Worm (Caenorhabditis elegans) whole organism, mixed stage, embryonic: ENCODE measurements around the gene R09E10.1.
"Not testable (repeated sequence)": the region's sequence is repeated elsewhere in the genome, so short reads cannot be mapped to it uniquely, and the experiment has no call there.

Source experiments
- M03D4.4 ChIP-seq: sonication (generic microtip); optimal IDR thresholded peaks from 2 replicates; lab custom pipeline; 2017; ENCODE audit warnings: mild to moderate bottlenecking, missing genetic modification characterization, missing compliant biosample characterization
- bed-3 ChIP-seq: fragments of 200-800 bp; sonication (Bioruptor generic); optimal IDR thresholded peaks from 3 replicates; lab custom pipeline; 2018; ENCODE audit warnings: mild to moderate bottlenecking, missing genetic modification characterization, moderate library complexity, missing compliant biosample characterization
- blmp-1 ChIP-seq: fragments of 150-350 bp; optimal IDR thresholded peaks from 2 replicates; lab custom pipeline; 2014; ENCODE audit warnings: missing biosample characterization, missing genetic modification characterization
- ceh-39 ChIP-seq: fragments of 150-350 bp; optimal IDR thresholded peaks from 2 replicates; lab custom pipeline; 2014; ENCODE audit warnings: missing biosample characterization, missing genetic modification characterization
- ceh-43 ChIP-seq: fragments of 200-800 bp; sonication (Bioruptor generic); optimal IDR thresholded peaks from 2 replicates; lab custom pipeline; 2018; ENCODE audit warnings: mild to moderate bottlenecking, missing genetic modification characterization, moderate library complexity, missing compliant biosample characterization
- ceh-83 ChIP-seq: fragments of 200-800 bp; sonication (Bioruptor generic); optimal IDR thresholded peaks from 2 replicates; lab custom pipeline; 2018; ENCODE audit warnings: mild to moderate bottlenecking, missing genetic modification characterization, missing compliant biosample characterization
- ces-1 ChIP-seq: fragments of 150-350 bp; optimal IDR thresholded peaks from 2 replicates; lab custom pipeline; 2014; ENCODE audit warnings: missing biosample characterization, missing genetic modification reagents, missing genetic modification characterization
- cnd-1 ChIP-seq: fragments of 200-800 bp; sonication (Bioruptor generic); optimal IDR thresholded peaks from 2 replicates; lab custom pipeline; 2018; ENCODE audit warnings: mild to moderate bottlenecking, missing genetic modification characterization, missing compliant biosample characterization
- elt-3 ChIP-seq: fragments of 150-350 bp; optimal IDR thresholded peaks from 2 replicates; lab custom pipeline; 2014; ENCODE audit warnings: missing biosample characterization, missing genetic modification characterization
- flh-1 ChIP-seq: fragments of 200-800 bp; sonication (Bioruptor generic); optimal IDR thresholded peaks from 2 replicates; lab custom pipeline; 2018; ENCODE audit warnings: mild to moderate bottlenecking, missing genetic modification characterization, moderate library complexity, missing compliant biosample characterization
- ham-2 ChIP-seq: fragments of 200-800 bp; sonication (Bioruptor generic); optimal IDR thresholded peaks from 2 replicates; lab custom pipeline; 2018; ENCODE audit warnings: mild to moderate bottlenecking, missing genetic modification characterization, missing compliant biosample characterization
- lin-13 ChIP-seq: fragments of 150-350 bp; optimal IDR thresholded peaks from 2 replicates; lab custom pipeline; 2014; ENCODE audit warnings: missing biosample characterization, missing genetic modification characterization
- lin-32 ChIP-seq: fragments of 200-800 bp; sonication (Bioruptor generic); optimal IDR thresholded peaks from 2 replicates; lab custom pipeline; 2018; ENCODE audit warnings: mild to moderate bottlenecking, missing genetic modification characterization, missing compliant biosample characterization
- lsy-2 ChIP-seq: fragments of 150-350 bp; optimal IDR thresholded peaks from 2 replicates; lab custom pipeline; 2014; ENCODE audit warnings: missing biosample characterization, missing genetic modification characterization
- mep-1 ChIP-seq: fragments of 150-350 bp; optimal IDR thresholded peaks from 2 replicates; lab custom pipeline; 2017; ENCODE audit warnings: missing biosample characterization, missing genetic modification reagents, missing genetic modification characterization, inconsistent platforms
- mls-2 ChIP-seq: sonication (generic microtip); optimal IDR thresholded peaks from 2 replicates; lab custom pipeline; 2016; ENCODE audit warnings: mild to moderate bottlenecking, missing genetic modification characterization, moderate library complexity, missing compliant biosample characterization
- nhr-12 ChIP-seq: fragments of 150-350 bp; optimal IDR thresholded peaks from 2 replicates; lab custom pipeline; 2014; ENCODE audit warnings: missing biosample characterization, missing genetic modification characterization
- nhr-2 ChIP-seq: fragments of 150-350 bp; optimal IDR thresholded peaks from 2 replicates; lab custom pipeline; 2014; ENCODE audit warnings: missing biosample characterization, missing genetic modification characterization
- nhr-28 ChIP-seq: fragments of 150-350 bp; optimal IDR thresholded peaks from 2 replicates; lab custom pipeline; 2014; ENCODE audit warnings: missing biosample characterization, missing genetic modification characterization
- nhr-76 ChIP-seq: sonication (generic microtip); optimal IDR thresholded peaks from 2 replicates; lab custom pipeline; 2017; ENCODE audit warnings: missing biosample characterization, missing genetic modification characterization
- sem-2 ChIP-seq: fragments of 200-800 bp; sonication (Bioruptor generic); optimal IDR thresholded peaks from 2 replicates; lab custom pipeline; 2018; ENCODE audit warnings: mild to moderate bottlenecking, missing genetic modification characterization, missing compliant biosample characterization
- snpc-4 ChIP-seq: fragments of 150-350 bp; optimal IDR thresholded peaks from 2 replicates; lab custom pipeline; 2014; ENCODE audit warnings: missing biosample characterization, missing genetic modification characterization
- sptf-1 ChIP-seq: sonication (generic microtip); optimal IDR thresholded peaks from 2 replicates; lab custom pipeline; 2017; ENCODE audit warnings: mild to moderate bottlenecking, missing genetic modification characterization, moderate library complexity, missing compliant biosample characterization
- tbx-8 ChIP-seq: fragments of 200-800 bp; sonication (Bioruptor generic); optimal IDR thresholded peaks from 2 replicates; lab custom pipeline; 2018; ENCODE audit warnings: mild to moderate bottlenecking, missing genetic modification characterization, moderate library complexity, missing compliant biosample characterization
- unc-120 ChIP-seq: sonication (generic microtip); optimal IDR thresholded peaks from 2 replicates; lab custom pipeline; 2017; ENCODE audit warnings: missing genetic modification characterization, missing compliant biosample characterization; ENCODE audit not compliant: poor library complexity, severe bottlenecking
- unc-62 ChIP-seq: fragments of 150-350 bp; optimal IDR thresholded peaks from 2 replicates; lab custom pipeline; 2014; ENCODE audit warnings: missing biosample characterization, missing genetic modification reagents, missing genetic modification characterization
- zip-8 ChIP-seq: fragments of 150-350 bp; optimal IDR thresholded peaks from 2 replicates; lab custom pipeline; 2014; ENCODE audit warnings: missing biosample characterization, missing genetic modification characterization
- ztf-11 ChIP-seq: fragments of 150-350 bp; optimal IDR thresholded peaks from 2 replicates; lab custom pipeline; 2014; ENCODE audit warnings: missing biosample characterization, missing genetic modification characterization

Gene R09E10.1

ce11 chrIV:10322650-10323049, at the start of gene R09E10.1:
TSS of gene R09E10.1 (minus strand) at chrIV:10322750.
- not testable (repeated sequence) for TF ChIP-seq nhr-2; lin-32 (GFP tag; lab: Kevin White, UChicago); unc-62

DNA sequence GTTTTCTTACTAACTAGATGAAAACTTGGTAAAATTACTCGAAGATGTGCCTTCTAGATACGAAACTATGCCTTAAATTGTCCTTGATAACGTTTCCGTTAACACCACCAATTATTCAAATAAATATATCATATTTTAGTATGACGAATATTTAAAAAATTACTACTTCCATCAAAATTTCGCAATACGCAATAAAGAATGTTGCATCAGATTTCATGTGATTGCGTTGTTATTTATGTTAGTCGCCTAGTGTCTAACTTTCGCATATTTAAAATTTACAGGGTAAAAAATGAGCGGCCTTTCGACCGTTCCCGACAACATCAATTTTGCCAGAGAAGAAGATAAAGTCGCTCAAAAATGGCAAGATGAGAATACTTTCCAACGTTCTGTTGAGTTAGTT, 45.8 kb upstream of the R09E10.1 start, which contains the start of gene iars-1:
TSS of gene iars-1 (plus strand) at position 276 of the 400 bp plus-strand sequence.
- no peak for TF ChIP-seq ham-2 (GFP tag; lab: Kevin White, UChicago)
- no peak for TF ChIP-seq nhr-2
- no peak for TF ChIP-seq sptf-1 (tag; lab: Kevin White, UChicago)
- no peak for TF ChIP-seq nhr-12 (tag; lab: Kevin White, UChicago)
- TF ChIP-seq elt-3: no peak
- no peak for TF ChIP-seq nhr-28
- TF ChIP-seq ceh-39: no peak
- no peak for TF ChIP-seq sem-2 (GFP tag; lab: Kevin White, UChicago)
- peak; percentile 67 for TF ChIP-seq zip-8 (tag; lab: Kevin White, UChicago)

ce11 chrIV:10367740-10368246, 45.2 kb upstream of the R09E10.1 start, which contains the start of gene pges-2:
TSS of gene pges-2 (minus strand) at chrIV:10367790.
- no peak for TF ChIP-seq sptf-1 (tag; lab: Kevin White, UChicago)
- TF ChIP-seq lin-13: no peak
- peak; percentile 52 for TF ChIP-seq ces-1 (GFP tag; lab: Kevin White, UChicago)
- TF ChIP-seq nhr-28: no peak
- no peak for TF ChIP-seq nhr-2
- no peak for TF ChIP-seq ceh-39
- peak; percentile 12 for TF ChIP-seq lsy-2
- no peak for TF ChIP-seq tbx-8
- no peak for TF ChIP-seq mep-1 (tag; lab: Kevin White, UChicago)
- no peak for TF ChIP-seq ceh-83 (GFP tag; lab: Kevin White, UChicago)
- no peak for TF ChIP-seq ham-2 (GFP tag; lab: Kevin White, UChicago)
- peak; percentile 0 for TF ChIP-seq unc-120 (tag; lab: Kevin White, UChicago)
- no peak for TF ChIP-seq bed-3 (GFP tag; lab: Kevin White, UChicago)

DNA sequence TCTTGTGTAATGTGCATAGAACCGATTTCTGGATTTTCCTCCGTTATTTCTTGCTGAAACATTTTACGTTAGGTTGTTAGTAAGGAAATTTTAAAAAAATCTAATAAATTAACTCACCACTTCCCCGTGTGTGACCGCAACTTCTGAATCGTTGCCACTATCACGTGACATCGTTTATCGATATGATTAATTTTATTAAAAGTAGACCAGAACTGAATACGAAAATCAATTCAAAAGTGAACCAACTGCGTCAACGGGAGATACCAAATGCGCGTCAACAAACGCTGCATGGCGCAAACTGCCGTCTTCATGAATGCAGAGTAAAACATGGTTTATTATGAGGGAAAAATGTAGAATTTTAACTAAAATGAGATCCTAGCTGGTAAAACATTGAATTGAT, 43.5 kb upstream of the R09E10.1 start, which contains the start of gene sir-2.1:
TSS of gene sir-2.1 (minus strand) at position 212 of the 400 bp plus-strand sequence.
- TF ChIP-seq lsy-2 (peak; percentile 14), bed-3 (GFP tag; lab: Kevin White, UChicago) (no peak), mep-1 (tag; lab: Kevin White, UChicago) (peak; percentile 47), snpc-4 (tag; lab: Kevin White, UChicago) (no peak), blmp-1 (no peak), unc-120 (tag; lab: Kevin White, UChicago) (no peak), nhr-2 (no peak), lin-13 (peak; percentile 8), M03D4.4 (tag; lab: Kevin White, UChicago) (no peak), ces-1 (GFP tag; lab: Kevin White, UChicago) (peak; percentile 46), nhr-76 (tag; lab: Kevin White, UChicago) (no peak), ztf-11 (tag; lab: Kevin White, UChicago) (no peak)

- no peak for TF ChIP-seq ceh-43 (GFP tag; lab: Kevin White, UChicago)
- no peak for TF ChIP-seq sptf-1 (tag; lab: Kevin White, UChicago)
- no peak for TF ChIP-seq mls-2
- TF ChIP-seq cnd-1 (tag; lab: Kevin White, UChicago): no peak
- TF ChIP-seq snpc-4 (tag; lab: Kevin White, UChicago): no peak
- no peak for TF ChIP-seq ceh-83 (GFP tag; lab: Kevin White, UChicago)
- TF ChIP-seq unc-62: no peak
- TF ChIP-seq lin-32 (GFP tag; lab: Kevin White, UChicago): no peak
- TF ChIP-seq bed-3 (GFP tag; lab: Kevin White, UChicago): no peak
- TF ChIP-seq nhr-2: no peak
- no peak for TF ChIP-seq mep-1 (tag; lab: Kevin White, UChicago)
- no peak for TF ChIP-seq lin-13
- TF ChIP-seq M03D4.4 (tag; lab: Kevin White, UChicago): no peak
- no peak for TF ChIP-seq zip-8 (tag; lab: Kevin White, UChicago)
- TF ChIP-seq flh-1: no peak
- no peak for TF ChIP-seq elt-3
Measured at ce11 chrIV:10360336-10360735, 37.8 kb upstream of the R09E10.1 start, which contains the start of gene ugt-59. TSS of gene ugt-59 (plus strand) at chrIV:10360636.

DNA sequence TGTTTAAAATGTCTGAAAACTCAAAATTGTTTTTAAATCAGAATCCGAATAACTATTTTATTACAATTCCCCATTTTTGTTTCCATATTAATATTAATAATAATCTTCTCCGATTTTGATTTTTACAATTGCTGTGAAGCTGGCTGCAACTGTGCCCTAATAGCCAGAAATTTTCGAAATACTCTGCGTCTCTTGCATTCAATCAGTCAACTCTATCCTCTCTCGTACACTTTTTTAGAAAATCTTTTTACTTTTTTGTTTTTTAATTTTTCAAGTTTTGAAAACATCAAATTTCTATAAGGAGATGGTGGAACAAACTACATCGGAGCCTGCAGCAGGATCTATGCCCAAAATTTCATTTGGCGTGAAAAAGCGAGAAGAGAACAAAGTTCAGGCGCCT, 35.3 kb upstream of the R09E10.1 start, which contains the start of gene gkow-1:
TSS of gene gkow-1 (plus strand) at position 301 of the 400 bp plus-strand sequence.
- no peak for TF ChIP-seq cnd-1 (tag; lab: Kevin White, UChicago)
- peak; percentile 35 for TF ChIP-seq ces-1 (GFP tag; lab: Kevin White, UChicago)
